Fruit fly (Drosophila melanogaster) whole organism, prepupa: Measurements from ENCODE around the gene Setd3.

Experiments
- Blimp-1 ChIP-seq: fragments of 200-800 bp; sonication (Bioruptor generic); optimal IDR thresholded peaks from 3 replicates; lab custom pipeline; 2017; ENCODE audit warnings: missing biosample characterization, missing genetic modification characterization, mild to moderate bottlenecking, moderate library complexity, missing genetic modification reagents
- CG10631 ChIP-seq: fragments of 200-800 bp; sonication (Bioruptor generic); optimal IDR thresholded peaks from 2 replicates; lab custom pipeline; 2016; ENCODE audit warnings: missing biosample characterization, missing genetic modification characterization
- CG11294 ChIP-seq: fragments of 200-800 bp; sonication (Bioruptor generic); IDR thresholded peaks from 2 replicates; pipeline ENCODE4 v1.3.6; 2022; ENCODE audit warnings: missing biosample characterization, missing genetic modification characterization
- CG15336 ChIP-seq: fragments of 200-800 bp; sonication (Bioruptor generic); IDR thresholded peaks from 2 replicates; pipeline ENCODE4 v1.3.6; 2022; ENCODE audit warnings: missing biosample characterization, missing genetic modification characterization
- CG1621 ChIP-seq: fragments of 200-800 bp; sonication (Bioruptor generic); optimal IDR thresholded peaks from 3 replicates; lab custom pipeline; 2018; ENCODE audit warnings: missing biosample characterization, mild to moderate bottlenecking, missing genetic modification characterization
- CG16779 ChIP-seq: fragments of 200-800 bp; sonication (Bioruptor generic); optimal IDR thresholded peaks from 3 replicates; lab custom pipeline; 2017; ENCODE audit warnings: missing biosample characterization, mild to moderate bottlenecking, missing genetic modification characterization
- CG31627 ChIP-seq: fragments of 200-800 bp; sonication (Bioruptor generic); optimal IDR thresholded peaks from 3 replicates; lab custom pipeline; 2016; ENCODE audit warnings: missing biosample characterization, missing genetic modification characterization
- CG32006 ChIP-seq: fragments of 200-800 bp; sonication (Bioruptor generic); optimal IDR thresholded peaks from 3 replicates; lab custom pipeline; 2017; ENCODE audit warnings: missing biosample characterization, mild to moderate bottlenecking, missing genetic modification characterization
- CG4318 ChIP-seq: fragments of 200-800 bp; sonication (Bioruptor generic); optimal IDR thresholded peaks from 3 replicates; lab custom pipeline; 2017; ENCODE audit warnings: missing biosample characterization, mild to moderate bottlenecking, missing genetic modification characterization
- CG6163 ChIP-seq: fragments of 200-800 bp; sonication (Bioruptor generic); IDR thresholded peaks from 3 replicates; pipeline ENCODE4 v1.3.6; 2022; ENCODE audit warnings: missing biosample characterization, missing genetic modification characterization
- CG6276 ChIP-seq: fragments of 200-800 bp; sonication (Bioruptor generic); optimal IDR thresholded peaks from 2 replicates; lab custom pipeline; 2017; ENCODE audit warnings: missing biosample characterization, mild to moderate bottlenecking, missing genetic modification characterization
- CG6808 ChIP-seq: fragments of 200-800 bp; sonication (Bioruptor generic); optimal IDR thresholded peaks from 3 replicates; lab custom pipeline; 2017; ENCODE audit warnings: missing biosample characterization, missing genetic modification characterization, mild to moderate bottlenecking, moderate library complexity, missing genetic modification reagents
- CG6854 ChIP-seq: fragments of 200-800 bp; sonication (Bioruptor generic); optimal IDR thresholded peaks from 2 replicates; lab custom pipeline; 2017; ENCODE audit warnings: missing biosample characterization, mild to moderate bottlenecking, missing genetic modification characterization
- CG8119 ChIP-seq: fragments of 200-800 bp; sonication (Bioruptor generic); IDR thresholded peaks from 3 replicates; pipeline ENCODE4 v1.3.6; 2022; ENCODE audit warnings: missing biosample characterization, missing genetic modification characterization
- CG8632 ChIP-seq: fragments of 200-800 bp; sonication (Bioruptor generic); optimal IDR thresholded peaks from 3 replicates; lab custom pipeline; 2016; ENCODE audit warnings: missing biosample characterization, missing genetic modification characterization
- CG9139 ChIP-seq: fragments of 200-800 bp; sonication (Bioruptor generic); optimal IDR thresholded peaks from 3 replicates; lab custom pipeline; 2017; ENCODE audit warnings: missing biosample characterization, mild to moderate bottlenecking, missing genetic modification characterization
- Eip75B ChIP-seq: fragments of 200-800 bp; sonication (Bioruptor generic); optimal IDR thresholded peaks from 3 replicates; lab custom pipeline; 2016; ENCODE audit warnings: missing biosample characterization, missing genetic modification characterization
- Eip78C ChIP-seq: fragments of 200-800 bp; sonication (Bioruptor generic); peaks from one replicate; lab custom pipeline; 2016; ENCODE audit warnings: missing biosample characterization, missing genetic modification characterization
- Eip93F ChIP-seq: fragments of 200-800 bp; sonication (Bioruptor generic); optimal IDR thresholded peaks from 2 replicates; lab custom pipeline; 2016; ENCODE audit warnings: missing biosample characterization, mild to moderate bottlenecking, missing genetic modification characterization
- Ets96B ChIP-seq: fragments of 200-800 bp; optimal IDR thresholded peaks from 2 replicates; lab custom pipeline; 2019; ENCODE audit warnings: missing biosample characterization, mild to moderate bottlenecking, missing genetic modification characterization, moderate library complexity
- Gug ChIP-seq: fragments of 200-800 bp; sonication (Bioruptor generic); IDR thresholded peaks from 2 replicates; pipeline ENCODE4 v1.3.6; 2022; ENCODE audit warnings: missing biosample characterization, missing genetic modification characterization
- Hr38 ChIP-seq: sonication (Bioruptor generic); optimal IDR thresholded peaks from 2 replicates; lab custom pipeline; 2016; ENCODE audit warnings: missing biosample characterization, missing genetic modification characterization
- Hr4 ChIP-seq: fragments of 200-800 bp; sonication (Bioruptor generic); optimal IDR thresholded peaks from 3 replicates; lab custom pipeline; 2016; ENCODE audit warnings: missing biosample characterization, missing genetic modification characterization
- Lpt ChIP-seq: fragments of 200-800 bp; sonication (Bioruptor generic); optimal IDR thresholded peaks from 3 replicates; lab custom pipeline; 2016; ENCODE audit warnings: missing biosample characterization, missing genetic modification characterization
- OdsH ChIP-seq: fragments of 200-800 bp; sonication (Bioruptor generic); optimal IDR thresholded peaks from 3 replicates; lab custom pipeline; 2016; ENCODE audit warnings: missing biosample characterization, missing genetic modification characterization
- Smox ChIP-seq: fragments of 200-800 bp; sonication (Bioruptor generic); optimal IDR thresholded peaks from 3 replicates; lab custom pipeline; 2016; ENCODE audit warnings: missing biosample characterization, missing genetic modification characterization
- Sox102F ChIP-seq: fragments of 200-800 bp; sonication (Bioruptor generic); optimal IDR thresholded peaks from 2 replicates; lab custom pipeline; 2016; ENCODE audit warnings: missing biosample characterization, mild to moderate bottlenecking, missing genetic modification characterization
- Sox14 ChIP-seq: fragments of 200-800 bp; sonication (Bioruptor generic); optimal IDR thresholded peaks from 3 replicates; lab custom pipeline; 2016; ENCODE audit warnings: missing biosample characterization, missing genetic modification characterization
- Sox15 ChIP-seq: fragments of 200-800 bp; sonication (Bioruptor generic); optimal IDR thresholded peaks from 3 replicates; lab custom pipeline; 2016; ENCODE audit warnings: missing biosample characterization, missing genetic modification characterization
- achi ChIP-seq: fragments of 200-800 bp; sonication (Bioruptor generic); optimal IDR thresholded peaks from 3 replicates; lab custom pipeline; 2016; ENCODE audit warnings: missing biosample characterization, missing genetic modification characterization
- acj6 ChIP-seq: fragments of 200-800 bp; sonication (Bioruptor generic); optimal IDR thresholded peaks from 3 replicates; lab custom pipeline; 2016; ENCODE audit warnings: missing biosample characterization, missing genetic modification characterization
- dac ChIP-seq: fragments of 200-800 bp; sonication (Bioruptor generic); optimal IDR thresholded peaks from 2 replicates; lab custom pipeline; 2017; ENCODE audit warnings: missing biosample characterization, mild to moderate bottlenecking, missing genetic modification characterization
- dsx ChIP-seq: fragments of 200-800 bp; optimal IDR thresholded peaks from 3 replicates; lab custom pipeline; 2019; ENCODE audit warnings: missing biosample characterization, mild to moderate bottlenecking, missing genetic modification characterization, moderate library complexity; ENCODE audit not compliant: poor library complexity, severe bottlenecking
- eg ChIP-seq: fragments of 200-800 bp; sonication (Bioruptor generic); IDR thresholded peaks from 3 replicates; pipeline ENCODE4 v1.3.6; 2022; ENCODE audit warnings: missing biosample characterization, missing genetic modification characterization
- fd59A ChIP-seq: fragments of 200-800 bp; sonication (Bioruptor generic); optimal IDR thresholded peaks from 2 replicates; lab custom pipeline; 2017; ENCODE audit warnings: missing biosample characterization, mild to moderate bottlenecking, missing genetic modification characterization, missing genetic modification reagents
- fd85E ChIP-seq: fragments of 200-800 bp; sonication (Bioruptor generic); optimal IDR thresholded peaks from 3 replicates; lab custom pipeline; 2016; ENCODE audit warnings: missing biosample characterization, missing genetic modification characterization
- net ChIP-seq: fragments of 200-800 bp; sonication (Bioruptor generic); optimal IDR thresholded peaks from 3 replicates; lab custom pipeline; 2016; ENCODE audit warnings: missing biosample characterization, missing genetic modification characterization
- pdm3 ChIP-seq: fragments of 200-800 bp; sonication (Bioruptor generic); optimal IDR thresholded peaks from 3 replicates; lab custom pipeline; 2016; ENCODE audit warnings: missing biosample characterization, missing genetic modification characterization
- salr ChIP-seq, 2 experiments: fragments of 200-800 bp; sonication (Bioruptor generic); optimal IDR thresholded peaks; 3 replicates each; lab custom pipeline; 2016 to 2018; ENCODE audit warnings: missing biosample characterization in 2 of 2, missing genetic modification characterization in 2 of 2, mild to moderate bottlenecking in 1 of 2
- spab ChIP-seq: fragments of 200-800 bp; sonication (Bioruptor generic); optimal IDR thresholded peaks from 2 replicates; lab custom pipeline; 2017; ENCODE audit warnings: missing biosample characterization, mild to moderate bottlenecking, missing genetic modification characterization, missing genetic modification reagents
- svp ChIP-seq: fragments of 200-800 bp; sonication (Bioruptor generic); peaks from one replicate; lab custom pipeline; 2016; ENCODE audit warnings: missing biosample characterization, missing genetic modification characterization
- vri ChIP-seq: fragments of 200-800 bp; sonication (Bioruptor generic); optimal IDR thresholded peaks from 3 replicates; lab custom pipeline; 2016; ENCODE audit warnings: missing biosample characterization, mild to moderate bottlenecking, missing genetic modification characterization

Setd3 gene

dm6 chrX:6988082-6988481 is 19.5 kb upstream of the Setd3 start:
- peak; percentile 91 for TF ChIP-seq svp (GFP tag; lab: Kevin White, UChicago)
- TF ChIP-seq Sox14 (GFP tag; lab: Kevin White, UChicago) = no peak
- TF ChIP-seq, all 60 proteins: peak for 1

- TF ChIP-seq dsx (GFP tag; lab: Kevin White, UChicago) (peak; percentile 24), CG9139 (GFP tag; lab: Kevin White, UChicago) (peak; percentile 15), achi (GFP tag; lab: Kevin White, UChicago) (no peak)
Measured at dm6 chrX:6987091-6987490, 18.5 kb upstream of the Setd3 start.

DNA sequence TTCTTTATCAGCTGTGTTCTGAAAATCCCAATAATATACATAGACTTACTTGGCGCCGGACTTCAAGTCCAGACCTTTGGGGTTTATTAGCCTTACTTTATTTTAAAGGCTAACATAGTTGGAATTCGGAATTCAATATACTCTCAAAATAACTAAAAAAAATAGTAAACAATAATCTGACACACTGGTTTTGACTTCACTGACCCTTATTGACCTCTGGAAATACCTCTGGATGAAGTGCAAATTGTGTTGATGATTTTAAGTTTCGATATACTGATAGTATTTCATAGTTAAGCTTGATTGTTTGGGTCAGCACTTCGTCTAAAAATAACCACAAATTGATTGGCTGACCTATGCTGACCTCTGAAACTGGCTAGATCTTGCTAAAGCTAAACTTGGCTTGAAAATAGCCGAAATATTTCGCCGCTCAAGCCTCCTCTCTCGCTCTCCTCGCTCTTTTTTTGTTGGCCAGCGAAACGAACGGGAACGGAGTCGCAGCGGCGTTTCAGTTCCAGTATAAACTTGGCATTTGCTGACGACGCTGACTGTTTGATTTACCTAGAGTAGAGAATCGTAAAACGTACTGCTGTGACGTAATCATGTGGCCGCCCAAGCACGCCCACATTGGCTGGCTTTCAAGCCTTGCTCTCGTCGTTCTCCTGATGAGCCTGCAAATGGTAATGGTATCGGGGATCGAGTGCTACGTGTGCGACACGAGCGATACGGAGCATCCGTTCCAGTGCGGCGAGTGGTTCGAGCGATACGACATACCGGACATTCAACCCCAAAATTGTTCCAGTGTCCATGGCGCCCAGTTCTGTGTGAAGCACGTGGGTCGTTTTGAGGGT is 17.7 kb upstream of the Setd3 start, which contains the start of gene bou:
Gene bou, plus strand, starts transcription at position 507 of the 848 bp plus-strand sequence.
- no peak for TF ChIP-seq CG6163 (GFP tag; lab: Robert Waterston, UW)
- peak; percentile 20 for TF ChIP-seq Hr4 (GFP tag; lab: Kevin White, UChicago)
- TF ChIP-seq CG32006 (GFP tag; lab: Kevin White, UChicago) = peak; percentile 41
- no peak for TF ChIP-seq CG16779 (tag; lab: Kevin White, UChicago)
- peak; percentile 89 for TF ChIP-seq svp (GFP tag; lab: Kevin White, UChicago)
- TF ChIP-seq Gug (GFP tag; lab: Robert Waterston, UW) = no peak
- TF ChIP-seq CG10631 = no peak
- TF ChIP-seq CG4318 (GFP tag; lab: Kevin White, UChicago) = no peak
- TF ChIP-seq Eip78C (GFP tag; lab: Kevin White, UChicago) = peak; percentile 40
- no peak for TF ChIP-seq pdm3 (GFP tag; lab: Kevin White, UChicago)
- no peak for TF ChIP-seq acj6 (GFP tag; lab: Kevin White, UChicago)
- TF ChIP-seq fd85E (GFP tag; lab: Kevin White, UChicago) = no peak
- TF ChIP-seq CG6808 (GFP tag; lab: Kevin White, UChicago) = peak; percentile 16
- no peak for TF ChIP-seq Hr38
- TF ChIP-seq dac = no peak
- no peak for TF ChIP-seq CG8119
- TF ChIP-seq Smox (GFP tag; lab: Kevin White, UChicago) = no peak
- peak; percentile 24 for TF ChIP-seq CG6854 (GFP tag; lab: Kevin White, UChicago)
- TF ChIP-seq CG31627 (GFP tag; lab: Kevin White, UChicago) = no peak
- no peak for TF ChIP-seq Sox15
- no peak for TF ChIP-seq OdsH (GFP tag; lab: Kevin White, UChicago)
- TF ChIP-seq vri (GFP tag; lab: Kevin White, UChicago) = peak; percentile 15
- no peak for TF ChIP-seq CG15336
- no peak for TF ChIP-seq Blimp-1 (GFP tag; lab: Kevin White, UChicago)
- 0 out of 3 replicates have a peak, but pooled peaks have one; percentile 35 for TF ChIP-seq eg (GFP tag; lab: Robert Waterston, UW)
- TF ChIP-seq, all 60 proteins: peak for 8

DNA sequence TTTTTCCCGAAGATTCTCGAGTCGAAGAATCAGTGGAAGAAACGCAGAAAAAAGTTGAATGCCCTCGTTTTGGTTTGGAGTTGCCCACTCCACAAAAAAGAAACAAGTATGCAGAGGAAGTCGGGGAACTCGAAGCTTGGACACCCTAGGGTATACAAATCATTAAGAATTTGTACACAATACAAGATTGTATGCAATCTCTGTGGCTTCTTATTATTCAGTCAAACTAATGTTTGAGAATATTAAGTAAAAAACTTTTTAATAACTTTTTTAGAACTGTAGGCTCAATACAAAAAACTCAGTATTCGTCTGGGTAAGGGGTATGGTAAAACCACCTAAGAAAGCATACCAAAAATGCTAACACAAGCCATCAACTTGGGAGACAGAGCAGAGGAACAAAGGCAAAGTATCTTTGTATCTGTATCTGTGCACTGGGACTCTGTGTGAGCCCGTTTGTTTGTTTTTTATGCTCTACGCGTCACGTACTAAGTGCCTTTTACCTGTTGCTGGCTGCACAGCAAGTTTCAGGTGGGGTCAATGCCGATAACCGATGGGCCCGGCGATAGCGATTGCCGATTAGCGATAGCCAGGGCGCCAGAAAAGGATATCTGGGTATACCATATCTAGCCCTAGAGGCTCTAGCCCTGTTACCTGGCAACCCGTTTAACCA is 16.8 kb upstream of the Setd3 start:
- TF ChIP-seq spab (GFP tag; lab: Kevin White, UChicago) (peak; percentile 79), CG8632 (GFP tag; lab: Kevin White, UChicago) (peak; percentile 87), fd59A (peak; percentile 83), CG1621 (peak; percentile 67), Eip93F (GFP tag; lab: Kevin White, UChicago) (peak; percentile 93), Ets96B (tag; lab: Kevin White, UChicago) (peak; percentile 88), eg (GFP tag; lab: Robert Waterston, UW) (peak; percentile 70), CG8119 (peak; percentile 83), Smox (GFP tag; lab: Kevin White, UChicago) (peak; percentile 94), CG6276 (GFP tag; lab: Kevin White, UChicago) (peak; percentile 76), fd85E (GFP tag; lab: Kevin White, UChicago) (no peak), Sox102F (GFP tag; lab: Kevin White, UChicago) (peak; percentile 96), Eip78C (GFP tag; lab: Kevin White, UChicago) (peak; percentile 98), Lpt (GFP tag; lab: Kevin White, UChicago) (peak; percentile 83), Sox15 (peak; percentile 75), CG32006 (GFP tag; lab: Kevin White, UChicago) (peak; percentile 80), net (GFP tag; lab: Kevin White, UChicago) (peak; percentile 88), salr (GFP tag; optimal IDR thresholded peaks at IDR 0.05; lab: Kevin White, UChicago) (peak; percentile 44 to 79), CG15336 (peak; percentile 81), CG11294 (GFP tag; lab: Robert Waterston, UW) (no peak; the same call in 1 of the 2 replicates), Eip75B (GFP tag; lab: Kevin White, UChicago) (peak; percentile 93), acj6 (GFP tag; lab: Kevin White, UChicago) (peak; percentile 90), achi (GFP tag; lab: Kevin White, UChicago) (peak; percentile 89), CG16779 (tag; lab: Kevin White, UChicago) (peak; percentile 44)
